Worm (Caenorhabditis elegans): Measurements from ENCODE around the gene Y82E9BL.12.

Gene Y82E9BL.12

ce11 chrIII:1295149-1295716 lies 13.8 kb upstream of the Y82E9BL.12 start, which contains the start of gene fbxa-35:
Gene fbxa-35, plus strand, starts transcription at chrIII:1295666.
- TF ChIP-seq nhr-12 (tag; optimal IDR thresholded peaks at IDR 0.05): no peak
- no peak for TF ChIP-seq ceh-43 (GFP tag; optimal IDR thresholded peaks at IDR 0.05)
- no peak for TF ChIP-seq ces-1 (GFP tag; optimal IDR thresholded peaks at IDR 0.05)
- TF ChIP-seq pha-4 (tag; optimal IDR thresholded peaks at IDR 0.05): no peak
- no peak for TF ChIP-seq ztf-11 (tag; optimal IDR thresholded peaks at IDR 0.05)
- no peak for TF ChIP-seq nhr-76 (tag; optimal IDR thresholded peaks at IDR 0.05)
- no peak for TF ChIP-seq bed-3 (GFP tag; optimal IDR thresholded peaks at IDR 0.05)
- no peak for TF ChIP-seq nhr-28 (tag; optimal IDR thresholded peaks at IDR 0.05)
- no peak for TF ChIP-seq snpc-4 (tag; optimal IDR thresholded peaks at IDR 0.05)
- no peak for TF ChIP-seq unc-62 (GFP tag; optimal IDR thresholded peaks at IDR 0.05)
- TF ChIP-seq lin-32 (GFP tag; optimal IDR thresholded peaks at IDR 0.05): no peak

- no peak for TF ChIP-seq lsy-2 (tag; optimal IDR thresholded peaks at IDR 0.05)
- no peak for TF ChIP-seq lin-13 (tag; optimal IDR thresholded peaks at IDR 0.05)
- no peak for TF ChIP-seq M03D4.4 (tag; optimal IDR thresholded peaks at IDR 0.05)
- TF ChIP-seq nhr-237 (tag; optimal IDR thresholded peaks at IDR 0.05): no peak
- TF ChIP-seq hlh-1 (tag; optimal IDR thresholded peaks at IDR 0.05): no peak
- no peak for TF ChIP-seq ceh-83 (GFP tag; optimal IDR thresholded peaks at IDR 0.05)
- no peak for TF ChIP-seq ztf-11 (tag; optimal IDR thresholded peaks at IDR 0.05)
- TF ChIP-seq unc-62 (GFP tag; optimal IDR thresholded peaks at IDR 0.05): no peak
- no peak for TF ChIP-seq cnd-1 (tag; optimal IDR thresholded peaks at IDR 0.05)
- TF ChIP-seq blmp-1 (tag; optimal IDR thresholded peaks at IDR 0.05): no peak
- no peak for TF ChIP-seq nhr-2 (tag; optimal IDR thresholded peaks at IDR 0.05)
- no peak for TF ChIP-seq drap-1 (GFP tag; optimal IDR thresholded peaks at IDR 0.05)
- no peak for TF ChIP-seq ceh-43 (GFP tag; optimal IDR thresholded peaks at IDR 0.05)
These were observed 11.4 kb upstream of the Y82E9BL.12 start, which contains the start of gene fbxa-28 for ce11 chrIII:1297604-1298003. Gene fbxa-28, plus strand, starts transcription at chrIII:1297904.

ce11 chrIII:1303414-1303813 lies 5.6 kb upstream of the Y82E9BL.12 start, which contains the start of gene fbxa-75:
Gene fbxa-75, plus strand, starts transcription at chrIII:1303714.
- no peak for TF ChIP-seq cnd-1 (tag; optimal IDR thresholded peaks at IDR 0.05)

ce11 chrIII:1307333-1307732 lies 1.7 kb upstream of the Y82E9BL.12 start:
- no peak for TF ChIP-seq unc-39 (tag; optimal IDR thresholded peaks at IDR 0.05)
- TF ChIP-seq ceh-83 (GFP tag; optimal IDR thresholded peaks at IDR 0.05): no peak
- TF ChIP-seq ceh-39 (tag; optimal IDR thresholded peaks at IDR 0.05): no peak
- TF ChIP-seq sptf-1 (tag; optimal IDR thresholded peaks at IDR 0.05): no peak
- TF ChIP-seq nhr-12 (tag; optimal IDR thresholded peaks at IDR 0.05): no peak
- TF ChIP-seq zip-8 (tag; optimal IDR thresholded peaks at IDR 0.05): no peak
- no peak for TF ChIP-seq cnd-1 (tag; optimal IDR thresholded peaks at IDR 0.05)
- TF ChIP-seq elt-1 (tag; optimal IDR thresholded peaks at IDR 0.05; ENCODE audit: borderline replicate concordance, insufficient read depth): no peak
- no peak for TF ChIP-seq pha-4 (tag; optimal IDR thresholded peaks at IDR 0.05)
- TF ChIP-seq M03D4.4 (tag; optimal IDR thresholded peaks at IDR 0.05): no peak
- TF ChIP-seq bed-3 (GFP tag; optimal IDR thresholded peaks at IDR 0.05): no peak
- no peak for TF ChIP-seq hlh-1 (tag; optimal IDR thresholded peaks at IDR 0.05)
- no peak for TF ChIP-seq snpc-4 (tag; optimal IDR thresholded peaks at IDR 0.05)
- no peak for TF ChIP-seq unc-120 (tag; optimal IDR thresholded peaks at IDR 0.05; ENCODE audit: poor library complexity, severe bottlenecking)

- TF ChIP-seq ceh-83 (GFP tag; optimal IDR thresholded peaks at IDR 0.05) (no peak), nhr-76 (tag; optimal IDR thresholded peaks at IDR 0.05) (no peak), lsy-2 (tag; optimal IDR thresholded peaks at IDR 0.05) (no peak), drap-1 (GFP tag; optimal IDR thresholded peaks at IDR 0.05) (no peak), unc-39 (tag; optimal IDR thresholded peaks at IDR 0.05) (no peak), ceh-43 (GFP tag; optimal IDR thresholded peaks at IDR 0.05) (no peak), nhr-28 (tag; optimal IDR thresholded peaks at IDR 0.05) (no peak), nhr-2 (tag; optimal IDR thresholded peaks at IDR 0.05) (no peak), hlh-1 (tag; optimal IDR thresholded peaks at IDR 0.05) (no peak)
These were observed 778 bp upstream of the Y82E9BL.12 start, which contains the start of gene fbxa-79 for ce11 chrIII:1308209-1308608. Gene fbxa-79, minus strand, starts transcription at chrIII:1308294.

ce11 chrIII:1311367-1311766 lies 2.4 kb downstream of the Y82E9BL.12 start:
- TF ChIP-seq ztf-11 (tag; optimal IDR thresholded peaks at IDR 0.05) (no peak), mls-2 (tag; optimal IDR thresholded peaks at IDR 0.05) (no peak), sptf-1 (tag; optimal IDR thresholded peaks at IDR 0.05) (no peak), lsy-2 (tag; optimal IDR thresholded peaks at IDR 0.05) (no peak), unc-62 (GFP tag; optimal IDR thresholded peaks at IDR 0.05) (no peak), lin-32 (GFP tag; optimal IDR thresholded peaks at IDR 0.05) (no peak), zip-8 (tag; optimal IDR thresholded peaks at IDR 0.05) (no peak), M03D4.4 (tag; optimal IDR thresholded peaks at IDR 0.05) (no peak), nhr-28 (tag; optimal IDR thresholded peaks at IDR 0.05) (no peak), flh-1 (GFP tag; optimal IDR thresholded peaks at IDR 0.05) (no peak)

Measured in whole organism, mixed stage, embryonic.